Worm (Caenorhabditis elegans) whole organism, L4 larva: ENCODE data around the gene sri-77.

Source experiments
- D1046.2 ChIP-seq: fragments of 200-800 bp; sonication (Bioruptor generic); IDR thresholded peaks from 2 replicates; pipeline ENCODE4 v1.3.6; 2022; ENCODE audit warnings: missing genetic modification characterization, missing compliant biosample characterization
- F49E8.2 ChIP-seq: sonication (generic microtip); optimal IDR thresholded peaks from 2 replicates; lab custom pipeline; 2016; ENCODE audit warnings: missing compliant biosample characterization, mild to moderate bottlenecking, missing genetic modification characterization, borderline replicate concordance
- R02D3.7 ChIP-seq: fragments of 150-350 bp; sonication (generic microtip); optimal IDR thresholded peaks from 3 replicates; lab custom pipeline; 2014; ENCODE audit warnings: missing biosample characterization, missing genetic modification characterization
- T20F7.1 ChIP-seq: fragments of 200-800 bp; sonication (Bioruptor generic); optimal IDR thresholded peaks from 2 replicates; lab custom pipeline; 2018; ENCODE audit warnings: mild to moderate bottlenecking, missing genetic modification characterization, missing compliant biosample characterization
- Y48G9A.11 ChIP-seq: fragments of 200-800 bp; sonication (Bioruptor generic); IDR thresholded peaks from 2 replicates; pipeline ENCODE4 v1.3.6; 2022; ENCODE audit warnings: missing genetic modification reagents, missing genetic modification characterization, missing compliant biosample characterization
- Y75B8A.6 ChIP-seq: fragments of 200-800 bp; sonication (Bioruptor generic); IDR thresholded peaks from 2 replicates; pipeline ENCODE4 v1.3.6; 2022; ENCODE audit warnings: missing genetic modification reagents, missing genetic modification characterization, missing compliant biosample characterization
- ceh-20 ChIP-seq: fragments of 200-800 bp; sonication (Bioruptor generic); IDR thresholded peaks from 2 replicates; pipeline ENCODE4 v1.3.6; 2022; ENCODE audit warnings: missing genetic modification reagents, missing genetic modification characterization, missing compliant biosample characterization
- ceh-32 ChIP-seq: sonication (generic microtip); optimal IDR thresholded peaks from 2 replicates; lab custom pipeline; 2016; ENCODE audit warnings: mild to moderate bottlenecking, missing genetic modification characterization, missing compliant biosample characterization; ENCODE audit not compliant: poor library complexity
- ceh-44 ChIP-seq: fragments of 200-800 bp; sonication (Bioruptor generic); IDR thresholded peaks from 2 replicates; pipeline ENCODE4 v1.3.6; 2022; ENCODE audit warnings: missing genetic modification reagents, missing genetic modification characterization, missing compliant biosample characterization
- ces-1 ChIP-seq: fragments of 150-350 bp; sonication (generic microtip); optimal IDR thresholded peaks from 4 replicates; lab custom pipeline; 2014; ENCODE audit warnings: missing biosample characterization, missing genetic modification reagents, missing genetic modification characterization
- cey-2 ChIP-seq: sonication (generic microtip); optimal IDR thresholded peaks from 3 replicates; lab custom pipeline; 2017; ENCODE audit warnings: missing genetic modification characterization, mild to moderate bottlenecking, missing compliant biosample characterization, antibody characterized with exemption, borderline replicate concordance; ENCODE audit not compliant: insufficient read depth
- ctbp-1 ChIP-seq: fragments of 200-800 bp; sonication (Bioruptor generic); IDR thresholded peaks from 2 replicates; pipeline ENCODE4 v1.3.6; 2022; ENCODE audit warnings: missing genetic modification reagents, missing genetic modification characterization, missing compliant biosample characterization
- daf-16 ChIP-seq, 3 experiments: sonication (generic microtip); optimal IDR thresholded peaks; 2 replicates each; lab custom pipeline; 2016 to 2017; ENCODE audit warnings: missing genetic modification characterization in 3 of 3, missing genetic modification reagents in 3 of 3, mild to moderate bottlenecking in 2 of 3, missing compliant biosample characterization in 2 of 3, missing biosample characterization in 1 of 3, moderate library complexity in 1 of 3
- daf-19 ChIP-seq: fragments of 200-800 bp; sonication (Bioruptor generic); conservative IDR thresholded peaks from 2 replicates; pipeline ENCODE4 v1.3.6; 2022; ENCODE audit warnings: missing genetic modification characterization, missing compliant biosample characterization
- daf-8 ChIP-seq: fragments of 200-800 bp; sonication (Bioruptor generic); IDR thresholded peaks from 2 replicates; pipeline ENCODE4 v1.3.6; 2022; ENCODE audit warnings: missing genetic modification characterization, missing compliant biosample characterization
- dmd-6 ChIP-seq: fragments of 200-800 bp; sonication (Bioruptor generic); IDR thresholded peaks from 2 replicates; pipeline ENCODE4 v1.3.6; 2022; ENCODE audit warnings: missing genetic modification reagents, missing genetic modification characterization, missing compliant biosample characterization
- dmd-8 ChIP-seq: fragments of 200-800 bp; sonication (Bioruptor generic); IDR thresholded peaks from 2 replicates; pipeline ENCODE4 v1.3.6; 2022; ENCODE audit warnings: missing genetic modification characterization, missing compliant biosample characterization
- dmd-9 ChIP-seq: fragments of 200-800 bp; sonication (Bioruptor generic); IDR thresholded peaks from 2 replicates; pipeline ENCODE4 v1.3.6; 2022; ENCODE audit warnings: missing genetic modification reagents, missing genetic modification characterization, missing compliant biosample characterization
- dpl-1 ChIP-seq: fragments of 150-350 bp; optimal IDR thresholded peaks from 2 replicates; lab custom pipeline; 2014; ENCODE audit warnings: missing biosample characterization, missing genetic modification reagents, missing genetic modification characterization
- duxl-1 ChIP-seq: sonication (generic microtip); optimal IDR thresholded peaks from 2 replicates; lab custom pipeline; 2016; ENCODE audit warnings: mild to moderate bottlenecking, missing genetic modification characterization, moderate library complexity, missing compliant biosample characterization; ENCODE audit not compliant: poor library complexity
- gei-8 ChIP-seq: fragments of 200-800 bp; sonication (Bioruptor generic); optimal IDR thresholded peaks from 2 replicates; lab custom pipeline; 2018; ENCODE audit warnings: mild to moderate bottlenecking, missing genetic modification characterization, missing compliant biosample characterization
- hif-1 ChIP-seq, 2 experiments: sonication (generic microtip); optimal IDR thresholded peaks; 2 replicates each; lab custom pipeline; 2016 to 2017; ENCODE audit warnings: missing compliant biosample characterization in 2 of 2, missing genetic modification characterization in 2 of 2, missing genetic modification reagents in 2 of 2, missing genotype in 2 of 2, mild to moderate bottlenecking in 1 of 2
- hlh-11 ChIP-seq: fragments of 200-800 bp; sonication (Bioruptor generic); optimal IDR thresholded peaks from 2 replicates; lab custom pipeline; 2018; ENCODE audit warnings: mild to moderate bottlenecking, missing genetic modification characterization, missing compliant biosample characterization
- hlh-30 ChIP-seq: sonication (generic microtip); optimal IDR thresholded peaks from 2 replicates; lab custom pipeline; 2017; ENCODE audit warnings: antibody characterized with exemption, mild to moderate bottlenecking, missing genetic modification characterization, missing compliant biosample characterization; ENCODE audit not compliant: insufficient read depth
- hmg-1.1 ChIP-seq: fragments of 200-800 bp; sonication (Bioruptor generic); IDR thresholded peaks from 2 replicates; pipeline ENCODE4 v1.3.6; 2022; ENCODE audit warnings: missing genetic modification reagents, missing genetic modification characterization, missing compliant biosample characterization
- jun-1 ChIP-seq: fragments of 150-350 bp; optimal IDR thresholded peaks from 2 replicates; lab custom pipeline; 2014; ENCODE audit warnings: missing biosample characterization, missing genetic modification reagents, missing genetic modification characterization
- lin-1 ChIP-seq: fragments of 200-800 bp; sonication (Bioruptor generic); IDR thresholded peaks from 2 replicates; pipeline ENCODE4 v1.3.6; 2022; ENCODE audit warnings: missing genetic modification reagents, missing genetic modification characterization, missing compliant biosample characterization
- lin-15B ChIP-seq: fragments of 150-350 bp; sonication (generic microtip); optimal IDR thresholded peaks from 3 replicates; lab custom pipeline; 2014; ENCODE audit warnings: missing biosample characterization, missing genetic modification characterization
- lin-29 ChIP-seq: fragments of 200-800 bp; sonication (Bioruptor generic); IDR thresholded peaks from 2 replicates; pipeline ENCODE4 v1.3.6; 2022; ENCODE audit warnings: missing genetic modification reagents, missing genetic modification characterization, missing compliant biosample characterization
- lir-3 ChIP-seq: sonication (generic microtip); optimal IDR thresholded peaks from 2 replicates; lab custom pipeline; 2016; ENCODE audit warnings: mild to moderate bottlenecking, missing genetic modification characterization, missing compliant biosample characterization
- madf-5 ChIP-seq, 2 experiments: fragments of 200-800 bp; sonication (Bioruptor generic); IDR thresholded peaks; 2 replicates each; pipeline ENCODE4 v1.3.6; 2022; ENCODE audit warnings: missing compliant biosample characterization in 2 of 2, missing genetic modification characterization in 2 of 2
- madf-9 ChIP-seq: fragments of 200-800 bp; sonication (Bioruptor generic); conservative IDR thresholded peaks from 2 replicates; pipeline ENCODE4 v1.3.6; 2022; ENCODE audit warnings: missing genetic modification reagents, missing genetic modification characterization, missing compliant biosample characterization
- mdt-29 ChIP-seq: fragments of 200-800 bp; sonication (Bioruptor generic); IDR thresholded peaks from 2 replicates; pipeline ENCODE4 v1.3.6; 2022; ENCODE audit warnings: missing genetic modification reagents, missing genetic modification characterization, missing compliant biosample characterization
- mxl-2 ChIP-seq: fragments of 200-800 bp; sonication (Bioruptor generic); conservative IDR thresholded peaks from 2 replicates; pipeline ENCODE4 v1.3.6; 2022; ENCODE audit warnings: missing genetic modification reagents, missing genetic modification characterization, missing compliant biosample characterization
- nhr-10 ChIP-seq: fragments of 150-350 bp; optimal IDR thresholded peaks from 2 replicates; lab custom pipeline; 2014; ENCODE audit warnings: missing biosample characterization, missing genetic modification characterization
- nhr-28 ChIP-seq: fragments of 150-350 bp; optimal IDR thresholded peaks from 2 replicates; lab custom pipeline; 2014; ENCODE audit warnings: missing biosample characterization, missing genetic modification characterization
- nhr-42 ChIP-seq: fragments of 200-800 bp; sonication (Bioruptor generic); IDR thresholded peaks from 2 replicates; pipeline ENCODE4 v1.3.6; 2022; ENCODE audit warnings: missing genetic modification characterization, missing compliant biosample characterization
- nhr-76 ChIP-seq: fragments of 150-350 bp; optimal IDR thresholded peaks from 2 replicates; lab custom pipeline; 2014; ENCODE audit warnings: missing biosample characterization, missing genetic modification characterization
- nhr-77 ChIP-seq: fragments of 150-350 bp; optimal IDR thresholded peaks from 2 replicates; lab custom pipeline; 2014; ENCODE audit warnings: missing biosample characterization, missing genetic modification characterization
- rbr-2 ChIP-seq: sonication (generic microtip); optimal IDR thresholded peaks from 2 replicates; lab custom pipeline; 2016; ENCODE audit warnings: missing genotype, missing genetic modification characterization, missing compliant biosample characterization
- saeg-2 ChIP-seq: fragments of 200-800 bp; sonication (Bioruptor generic); IDR thresholded peaks from 2 replicates; pipeline ENCODE4 v1.3.6; 2022; ENCODE audit warnings: missing genetic modification reagents, missing genetic modification characterization, missing compliant biosample characterization
- sdz-12 ChIP-seq: fragments of 200-800 bp; sonication (Bioruptor generic); optimal IDR thresholded peaks from 2 replicates; lab custom pipeline; 2018; ENCODE audit warnings: mild to moderate bottlenecking, missing genetic modification characterization, missing compliant biosample characterization
- snpc-1.2 ChIP-seq: fragments of 200-800 bp; sonication (Bioruptor generic); IDR thresholded peaks from 2 replicates; pipeline ENCODE4 v1.3.6; 2022; ENCODE audit warnings: missing genetic modification reagents, missing genetic modification characterization, missing compliant biosample characterization
- tra-1 ChIP-seq: fragments of 200-800 bp; sonication (Bioruptor generic); IDR thresholded peaks from 2 replicates; pipeline ENCODE4 v1.3.6; 2022; ENCODE audit warnings: missing genetic modification reagents, missing genetic modification characterization, missing compliant biosample characterization
- unc-62 ChIP-seq, 3 experiments: fragments of 150-350 bp in 1 of 3; sonication (generic microtip); optimal IDR thresholded peaks in 2 of 3; peaks in 1 of 3; 1 replicate in 1 of 3; 2 replicates in 2 of 3; lab custom pipeline; 2014 to 2017; ENCODE audit warnings: missing biosample characterization in 3 of 3, missing genetic modification characterization in 3 of 3, missing genetic modification reagents in 3 of 3, missing genotype in 1 of 3
- vab-7 ChIP-seq: fragments of 200-800 bp; sonication (Bioruptor generic); IDR thresholded peaks from 2 replicates; pipeline ENCODE4 v1.3.6; 2022; ENCODE audit warnings: missing genetic modification reagents, missing genetic modification characterization, missing compliant biosample characterization
- zfp-3 ChIP-seq: fragments of 200-800 bp; sonication (Bioruptor generic); conservative IDR thresholded peaks from 2 replicates; pipeline ENCODE4 v1.3.6; 2022; ENCODE audit warnings: missing genetic modification reagents, missing genetic modification characterization, missing compliant biosample characterization
- zip-11 ChIP-seq: fragments of 200-800 bp; sonication (Bioruptor generic); IDR thresholded peaks from 2 replicates; pipeline ENCODE4 v1.3.6; 2022; ENCODE audit warnings: missing genetic modification characterization, missing compliant biosample characterization
- zip-2 ChIP-seq: fragments of 150-350 bp; optimal IDR thresholded peaks from 2 replicates; lab custom pipeline; 2014; ENCODE audit warnings: missing biosample characterization, missing genetic modification characterization

sri-77 gene

ce11 chrII:2564899-2565298 lies 40.3 kb downstream of the sri-77 start, which contains the start of gene usp-39 (continued):
- TF ChIP-seq daf-16 (GFP tag; optimal IDR thresholded peaks at IDR 0.05; lab: Kevin White, UChicago) = no peak
- peak; percentile 65 for TF ChIP-seq daf-16 (tag; optimal IDR thresholded peaks at IDR 0.05; lab: Kevin White, UChicago)
- TF ChIP-seq ceh-32 = no peak
- TF ChIP-seq hlh-11 (tag; lab: Kevin White, UChicago) = no peak
- TF ChIP-seq lin-29 (GFP tag; lab: Robert Waterston, UW) = peak; percentile 61; the same call in 1 of the 2 replicates
- no peak for TF ChIP-seq R02D3.7 (tag; lab: Kevin White, UChicago)
- TF ChIP-seq dmd-6 (GFP tag; lab: Robert Waterston, UW) = peak; percentile 62
- no peak for TF ChIP-seq mdt-29 (GFP tag; lab: Robert Waterston, UW)
- no peak for TF ChIP-seq cey-2 (tag; lab: Kevin White, UChicago)
- TF ChIP-seq unc-62 (GFP tag; optimal IDR thresholded peaks at IDR 0.05 in 1 of 2; lab: Kevin White, UChicago) = no peak
- TF ChIP-seq unc-62 (tag; optimal IDR thresholded peaks at IDR 0.05; lab: Kevin White, UChicago) = no peak
- peak in 1 of 2 experiments; percentile 48 for TF ChIP-seq hif-1 (tag; optimal IDR thresholded peaks at IDR 0.05; lab: Kevin White, UChicago)
- 0 out of 2 replicates have a peak, but pooled peaks have one; percentile 9 for TF ChIP-seq ceh-44
- TF ChIP-seq F49E8.2 (tag; lab: Kevin White, UChicago) = peak; percentile 35
- no peak for TF ChIP-seq tra-1
- TF ChIP-seq sdz-12 (GFP tag; lab: Kevin White, UChicago) = no peak
- TF ChIP-seq gei-8 (GFP tag; lab: Kevin White, UChicago) = no peak
- TF ChIP-seq nhr-77 (tag; lab: Kevin White, UChicago) = peak; percentile 85
- peak; percentile 48 for TF ChIP-seq duxl-1 (tag; lab: Kevin White, UChicago)
- TF ChIP-seq nhr-76 (tag; lab: Kevin White, UChicago) = no peak
- no peak for TF ChIP-seq Y75B8A.6
- no peak for TF ChIP-seq mxl-2 (GFP tag; lab: Robert Waterston, UW)
- TF ChIP-seq lin-1 (GFP tag; lab: Robert Waterston, UW) = no peak
- no peak for TF ChIP-seq Y48G9A.11 (GFP tag; lab: Robert Waterston, UW)
- TF ChIP-seq saeg-2 (GFP tag; lab: Robert Waterston, UW) = no peak
- TF ChIP-seq hmg-1.1 (GFP tag; lab: Robert Waterston, UW) = peak; percentile 62; the same call in 1 of the 2 replicates
- 0 out of 2 replicates have a peak, but pooled peaks have one; percentile 44 for TF ChIP-seq nhr-42 (GFP tag; lab: Robert Waterston, UW)
- no peak for TF ChIP-seq nhr-10 (tag; lab: Kevin White, UChicago)
- TF ChIP-seq zip-2 (tag; lab: Kevin White, UChicago) = peak; percentile 18
- TF ChIP-seq jun-1 (tag; lab: Kevin White, UChicago) = no peak
- no peak for TF ChIP-seq rbr-2
- peak; percentile 93 for TF ChIP-seq ces-1
- TF ChIP-seq lir-3 (tag; lab: Kevin White, UChicago) = no peak
- TF ChIP-seq vab-7 = peak; percentile 46; the same call in 1 of the 2 replicates
- TF ChIP-seq T20F7.1 (GFP tag; lab: Kevin White, UChicago) = no peak
- TF ChIP-seq zip-11 = no peak
- 0 out of 2 replicates have a peak, but pooled peaks have one; percentile 44 for TF ChIP-seq zfp-3 (GFP tag; lab: Robert Waterston, UW)
- no peak for TF ChIP-seq daf-19 (GFP tag; lab: Robert Waterston, UW)
- TF ChIP-seq dmd-9 (GFP tag; lab: Robert Waterston, UW) = no peak
- TF ChIP-seq snpc-1.2 (GFP tag; lab: Robert Waterston, UW) = peak; percentile 55; the same call in 1 of the 2 replicates
- TF ChIP-seq madf-9 (GFP tag; lab: Robert Waterston, UW) = peak; percentile 61
- no peak for TF ChIP-seq lin-15B (tag; lab: Kevin White, UChicago)
- peak; percentile 86 for TF ChIP-seq dpl-1 (GFP tag; lab: Kevin White, UChicago)
- TF ChIP-seq nhr-28 = peak; percentile 5
- TF ChIP-seq D1046.2 (GFP tag; lab: Robert Waterston, UW) = no peak
- TF ChIP-seq ceh-20 (GFP tag; lab: Robert Waterston, UW) = peak; percentile 36; the same call in 1 of the 2 replicates
- peak; percentile 48; the same call in 1 of the 2 replicates for TF ChIP-seq ctbp-1
- no peak for TF ChIP-seq daf-8 (GFP tag; lab: Robert Waterston, UW)
- no peak for TF ChIP-seq dmd-8 (GFP tag; lab: Robert Waterston, UW)
- TF ChIP-seq hlh-30 (tag; lab: Kevin White, UChicago) = peak; percentile 57
- TF ChIP-seq madf-5 (GFP tag; IDR thresholded peaks at IDR 0.05; lab: Robert Waterston, UW) = no peak
